Worm (Caenorhabditis elegans) whole organism, young adult: ENCODE measurements around the gene F20D6.9.

ENCODE experiments used
- F49E8.2 ChIP-seq: sonication (generic microtip); optimal IDR thresholded peaks from 3 replicates; lab custom pipeline; 2017; ENCODE audit warnings: missing genetic modification characterization, mild to moderate bottlenecking, missing compliant biosample characterization, antibody characterized with exemption, moderate library complexity; ENCODE audit not compliant: insufficient read depth
- F55B11.4 ChIP-seq: sonication (generic microtip); optimal IDR thresholded peaks from 2 replicates; lab custom pipeline; 2016; ENCODE audit warnings: missing compliant biosample characterization, missing genetic modification characterization, borderline replicate concordance; ENCODE audit not compliant: insufficient read depth
- F57C9.4 ChIP-seq: sonication (generic microtip); optimal IDR thresholded peaks from 2 replicates; lab custom pipeline; 2017; ENCODE audit warnings: mild to moderate bottlenecking, missing genetic modification characterization, missing compliant biosample characterization
- attf-5 ChIP-seq: fragments of 200-800 bp; sonication (Bioruptor generic); optimal IDR thresholded peaks from 2 replicates; lab custom pipeline; 2018; ENCODE audit warnings: mild to moderate bottlenecking, missing genetic modification characterization, missing compliant biosample characterization

DNA sequence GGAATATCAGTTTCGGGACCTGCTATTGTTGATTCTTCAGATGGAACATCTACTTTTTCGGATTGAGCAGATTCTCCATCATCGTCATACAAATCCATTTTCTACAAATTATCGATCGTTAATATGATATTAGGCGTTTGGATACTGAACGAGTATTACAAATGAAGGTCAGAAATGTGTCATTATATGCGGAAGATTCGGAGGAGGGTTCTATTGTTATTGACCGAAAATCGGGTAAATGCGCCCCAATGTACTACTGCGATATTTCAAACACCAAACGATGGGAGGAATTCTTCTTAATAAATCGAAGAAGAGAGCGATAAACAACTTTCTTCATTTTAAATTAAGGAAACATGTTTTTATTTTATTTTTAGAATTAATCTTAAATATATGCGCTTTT, 48.0 kb downstream of the F20D6.9 start, which contains the start of gene spr-1:
- TF ChIP-seq F49E8.2 = no peak
- no peak for TF ChIP-seq F57C9.4 (tag; lab: Kevin White, UChicago)
- TF ChIP-seq F55B11.4 (tag; lab: Kevin White, UChicago) = no peak
- no peak for TF ChIP-seq attf-5 (GFP tag; lab: Kevin White, UChicago)
